ENCODE assay signal across 5 fruit fly cellular contexts in the genomic region with DNA sequence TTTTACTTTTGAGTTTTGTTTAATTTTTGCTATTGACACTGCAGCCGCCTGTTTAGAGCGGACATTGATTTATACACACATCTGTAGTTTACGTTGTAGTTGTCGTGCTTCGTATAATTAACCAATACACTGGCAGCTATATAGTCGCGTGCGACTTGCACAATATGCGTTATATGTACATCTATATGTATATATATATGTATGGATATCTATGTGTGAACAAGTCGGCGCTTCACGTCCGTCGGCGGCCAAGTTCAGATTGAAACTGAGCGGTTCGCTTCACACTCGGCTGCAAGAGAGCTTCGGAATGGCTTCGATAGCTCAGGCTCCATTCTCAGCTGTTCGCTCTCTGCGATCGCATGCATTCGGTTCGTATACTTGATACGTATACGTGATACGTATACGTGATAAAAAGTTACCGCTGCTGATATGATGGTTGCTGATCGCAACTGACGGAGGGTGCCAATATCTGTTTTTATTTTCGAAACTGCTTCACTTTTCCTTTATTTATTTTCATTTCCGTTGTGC.
TF ChIP-seq lines count a peak whose summit lies in the region.

No protein-coding gene starts in this region.

TF ChIP-seq in whole organism, adult, 20 proteins besides CTCF, POLR2A, EP300 and RAD21 (continued from another document):
- TF ChIP-seq Crg-1 (GFP tag; optimal IDR thresholded peaks at IDR 0.05; lab: Kevin White, UChicago) (peak; percentile 28), CG7101 (tag; optimal IDR thresholded peaks at IDR 0.05; lab: Kevin White, UChicago) (peak; percentile 28), CG11617 (GFP tag; optimal IDR thresholded peaks at IDR 0.05; lab: Kevin White, UChicago) (peak; percentile 21)

TF ChIP-seq in whole organism, embryonic, 481 proteins besides CTCF, POLR2A, EP300 and RAD21 (continued from another document and continues in another):
- peak; percentile 37 for TF ChIP-seq Vsx1 (GFP tag; optimal IDR thresholded peaks at IDR 0.05; lab: Kevin White, UChicago)
- peak; percentile 49; the same call in 1 of the 2 replicates for TF ChIP-seq Drgx (GFP tag; IDR thresholded peaks at IDR 0.05; lab: Robert Waterston, UW)
- TF ChIP-seq CG12391 (tag; optimal IDR thresholded peaks at IDR 0.05; lab: Kevin White, UChicago), result no peak
- TF ChIP-seq schlank (tag; optimal IDR thresholded peaks at IDR 0.05; lab: Kevin White, UChicago), result no peak
- no peak for TF ChIP-seq Ets97D (GFP tag; optimal IDR thresholded peaks at IDR 0.05; lab: Kevin White, UChicago)
- no peak for TF ChIP-seq CG11456 (GFP tag; IDR thresholded peaks at IDR 0.05; lab: Robert Waterston, UW)
- TF ChIP-seq CG30431 (GFP tag; optimal IDR thresholded peaks at IDR 0.05; lab: Kevin White, UChicago), result no peak
- peak; percentile 18 for TF ChIP-seq HHEX (GFP tag; optimal IDR thresholded peaks at IDR 0.05; lab: Kevin White, UChicago)
- no peak for TF ChIP-seq sc (optimal IDR thresholded peaks at IDR 0.05; lab: Kevin White, UChicago)
- no peak for TF ChIP-seq sc (GFP tag; optimal IDR thresholded peaks at IDR 0.05; lab: Kevin White, UChicago)
- peak; percentile 59 for TF ChIP-seq sens (GFP tag; lab: Kevin White, UChicago)
- peak; percentile 90 for TF ChIP-seq Jarid2 (GFP tag; optimal IDR thresholded peaks at IDR 0.05; lab: Kevin White, UChicago)
- TF ChIP-seq tio (GFP tag; optimal IDR thresholded peaks at IDR 0.05; lab: Kevin White, UChicago), result no peak
- TF ChIP-seq sens-2 (GFP tag; IDR thresholded peaks at IDR 0.05; lab: Robert Waterston, UW), result no peak
- TF ChIP-seq CG34422 (GFP tag; IDR thresholded peaks at IDR 0.05; lab: Robert Waterston, UW), result peak; percentile 20; the same call in 1 of the 3 replicates
- TF ChIP-seq CG3847 (GFP tag; IDR thresholded peaks at IDR 0.05; lab: Robert Waterston, UW), result no peak
- TF ChIP-seq vnd (GFP tag; IDR thresholded peaks at IDR 0.05; lab: Robert Waterston, UW; ENCODE audit: partially characterized antibody), result no peak
- TF ChIP-seq CG8765 (GFP tag; IDR thresholded peaks at IDR 0.05; lab: Robert Waterston, UW), result no peak
- peak; percentile 5 for TF ChIP-seq grau (tag; optimal IDR thresholded peaks at IDR 0.05; lab: Kevin White, UChicago)
- TF ChIP-seq unc-4 (GFP tag; IDR thresholded peaks at IDR 0.05; lab: Robert Waterston, UW; ENCODE audit: partially characterized antibody), result no peak
- no peak for TF ChIP-seq Atf-2 (GFP tag; optimal IDR thresholded peaks at IDR 0.05; lab: Kevin White, UChicago)
- TF ChIP-seq seq (GFP tag; IDR thresholded peaks at IDR 0.05; lab: Robert Waterston, UW), result no peak; the same call in 1 of the 2 replicates
- peak; percentile 42; the same call in 1 of the 2 replicates for TF ChIP-seq CG14014 (GFP tag; IDR thresholded peaks at IDR 0.05; lab: Robert Waterston, UW)
- no peak; the same call in 1 of the 2 replicates for TF ChIP-seq MBD-R2 (GFP tag; IDR thresholded peaks at IDR 0.05; lab: Robert Waterston, UW)
- TF ChIP-seq CG13287 (GFP tag; IDR thresholded peaks at IDR 0.05; lab: Robert Waterston, UW; ENCODE audit: partially characterized antibody), result peak; percentile 44; the same call in 1 of the 2 replicates
- no peak for TF ChIP-seq Asciz (GFP tag; optimal IDR thresholded peaks at IDR 0.05; lab: Kevin White, UChicago)
- TF ChIP-seq CG32767 (GFP tag; IDR thresholded peaks at IDR 0.05; lab: Robert Waterston, UW), result peak; percentile 49; the same call in 1 of the 2 replicates
- no peak for TF ChIP-seq pum (GFP tag; optimal IDR thresholded peaks at IDR 0.05; lab: Kevin White, UChicago)
- 0 out of 2 replicates have a peak, but pooled peaks have one; percentile 20 for TF ChIP-seq Atf6 (GFP tag; IDR thresholded peaks at IDR 0.05; lab: Robert Waterston, UW)

TF ChIP-seq in whole organism, prepupa, 60 proteins besides CTCF, POLR2A, EP300 and RAD21 (continued from another document and continues in another):
- TF ChIP-seq spab (GFP tag; optimal IDR thresholded peaks at IDR 0.05; lab: Kevin White, UChicago) (peak; percentile 43), Gug (GFP tag; IDR thresholded peaks at IDR 0.05; lab: Robert Waterston, UW) (peak; percentile 14; the same call in 1 of the 2 replicates), Eip78C (GFP tag; lab: Kevin White, UChicago) (peak; percentile 80), pdm3 (GFP tag; optimal IDR thresholded peaks at IDR 0.05; lab: Kevin White, UChicago) (peak; percentile 7), CG6808 (GFP tag; optimal IDR thresholded peaks at IDR 0.05; lab: Kevin White, UChicago) (peak; percentile 63), CG16779 (tag; optimal IDR thresholded peaks at IDR 0.05; lab: Kevin White, UChicago) (peak; percentile 44), acj6 (GFP tag; optimal IDR thresholded peaks at IDR 0.05; lab: Kevin White, UChicago) (no peak), CG4318 (GFP tag; optimal IDR thresholded peaks at IDR 0.05; lab: Kevin White, UChicago) (no peak), CG6276 (GFP tag; optimal IDR thresholded peaks at IDR 0.05; lab: Kevin White, UChicago) (peak; percentile 28), Eip75B (GFP tag; optimal IDR thresholded peaks at IDR 0.05; lab: Kevin White, UChicago) (peak; percentile 41), CG3032 (tag; optimal IDR thresholded peaks at IDR 0.05; lab: Kevin White, UChicago) (peak; percentile 8), eg (GFP tag; IDR thresholded peaks at IDR 0.05; lab: Robert Waterston, UW) (peak; percentile 72), Sox15 (GFP tag; optimal IDR thresholded peaks at IDR 0.05; lab: Kevin White, UChicago) (no peak), Smox (GFP tag; optimal IDR thresholded peaks at IDR 0.05; lab: Kevin White, UChicago) (no peak), CG10631 (GFP tag; optimal IDR thresholded peaks at IDR 0.05; lab: Kevin White, UChicago) (no peak), net (GFP tag; optimal IDR thresholded peaks at IDR 0.05; lab: Kevin White, UChicago) (peak; percentile 42), lz (GFP tag; optimal IDR thresholded peaks at IDR 0.05; lab: Kevin White, UChicago) (no peak), fd59A (GFP tag; optimal IDR thresholded peaks at IDR 0.05; lab: Kevin White, UChicago) (peak; percentile 23), CG11294 (GFP tag; IDR thresholded peaks at IDR 0.05; lab: Robert Waterston, UW) (no peak), Lpt (GFP tag; optimal IDR thresholded peaks at IDR 0.05; lab: Kevin White, UChicago) (peak; percentile 22), CG8319 (GFP tag; optimal IDR thresholded peaks at IDR 0.05; lab: Kevin White, UChicago) (peak; percentile 31), Hr4 (GFP tag; optimal IDR thresholded peaks at IDR 0.05; lab: Kevin White, UChicago) (no peak), CG6792 (GFP tag; optimal IDR thresholded peaks at IDR 0.05; lab: Kevin White, UChicago) (no peak), CG31627 (GFP tag; optimal IDR thresholded peaks at IDR 0.05; lab: Kevin White, UChicago) (no peak), salr (GFP tag; optimal IDR thresholded peaks at IDR 0.05; lab: Kevin White, UChicago) (peak; percentile 0 to 14), Sox14 (GFP tag; optimal IDR thresholded peaks at IDR 0.05; lab: Kevin White, UChicago) (no peak), CG1621 (tag; optimal IDR thresholded peaks at IDR 0.05; lab: Kevin White, UChicago) (peak; percentile 69), CG11762 (GFP tag; optimal IDR thresholded peaks at IDR 0.05; lab: Kevin White, UChicago; ENCODE audit: insufficient read depth) (no peak), CG7368 (GFP tag; optimal IDR thresholded peaks at IDR 0.05; lab: Kevin White, UChicago) (peak; percentile 27), CG10669 (GFP tag; optimal IDR thresholded peaks at IDR 0.05; lab: Kevin White, UChicago) (peak; percentile 28), svp (GFP tag; lab: Kevin White, UChicago) (peak; percentile 92), fd85E (GFP tag; optimal IDR thresholded peaks at IDR 0.05; lab: Kevin White, UChicago) (no peak), fkh (GFP tag; optimal IDR thresholded peaks at IDR 0.05; lab: Kevin White, UChicago) (peak; percentile 65)

TF ChIP-seq in whole organism, pupa, 21 proteins besides CTCF, POLR2A, EP300 and RAD21 (continued from another document):
- TF ChIP-seq CG34367 (tag; optimal IDR thresholded peaks at IDR 0.05; lab: Kevin White, UChicago), result peak; percentile 27
- peak; percentile 56 for TF ChIP-seq Pif1A (GFP tag; optimal IDR thresholded peaks at IDR 0.05; lab: Kevin White, UChicago)
TF ChIP-seq in whole organism, pupa: peak in this region for 16.

TF ChIP-seq in whole organism, wandering third instar larva, 38 proteins besides CTCF, POLR2A, EP300 and RAD21 (continued from another document):
- TF ChIP-seq psq (GFP tag; optimal IDR thresholded peaks at IDR 0.05; lab: Kevin White, UChicago), result peak; percentile 24
- no peak for TF ChIP-seq OdsH (GFP tag; optimal IDR thresholded peaks at IDR 0.05; lab: Kevin White, UChicago)
- TF ChIP-seq N (GFP tag; optimal IDR thresholded peaks at IDR 0.05; lab: Kevin White, UChicago), result no peak
- TF ChIP-seq h (GFP tag; optimal IDR thresholded peaks at IDR 0.05; lab: Kevin White, UChicago), result peak; percentile 86
